Worm (Caenorhabditis elegans) whole organism, L2 larva: ENCODE data around the gene cdh-12.

Source experiments
- ama-1 ChIP-seq: fragments of 150-350 bp; optimal IDR thresholded peaks from 2 replicates; lab custom pipeline; 2018; ENCODE audit warnings: inconsistent platforms
- crh-2 ChIP-seq: sonication (generic microtip); optimal IDR thresholded peaks from 2 replicates; lab custom pipeline; 2017; ENCODE audit warnings: missing biosample characterization, missing genetic modification characterization
- mab-5 ChIP-seq: fragments of 150-350 bp; optimal IDR thresholded peaks from 2 replicates; lab custom pipeline; 2014; ENCODE audit warnings: missing biosample characterization, missing genetic modification characterization
- nhr-237 ChIP-seq: fragments of 150-350 bp; optimal IDR thresholded peaks from 2 replicates; lab custom pipeline; 2014; ENCODE audit warnings: missing biosample characterization, missing genetic modification characterization
- skn-1 ChIP-seq: sonication (generic microtip); optimal IDR thresholded peaks from 2 replicates; lab custom pipeline; 2017; ENCODE audit warnings: missing biosample characterization, missing genetic modification characterization
- unc-62 ChIP-seq: fragments of 150-350 bp; optimal IDR thresholded peaks from 2 replicates; lab custom pipeline; 2014; ENCODE audit warnings: missing biosample characterization, missing genetic modification reagents, missing genetic modification characterization
- ztf-11 ChIP-seq: sonication (generic microtip); optimal IDR thresholded peaks from 2 replicates; lab custom pipeline; 2017; ENCODE audit warnings: missing biosample characterization, missing genetic modification characterization

- TF ChIP-seq ama-1 (lab: Kevin White, UChicago), result no peak
- TF ChIP-seq nhr-237 (tag; lab: Kevin White, UChicago), result no peak
- TF ChIP-seq crh-2 (tag; lab: Kevin White, UChicago), result no peak
- TF ChIP-seq unc-62 (GFP tag; lab: Kevin White, UChicago), result no peak
- no peak for TF ChIP-seq mab-5
- TF ChIP-seq skn-1 (tag; lab: Kevin White, UChicago), result no peak
- no peak for TF ChIP-seq ztf-11 (tag; lab: Kevin White, UChicago)
These were observed 73.8 kb downstream of the cdh-12 start for ce11 chrIII:1225595-1225994.
